Fruit fly (Drosophila melanogaster) whole organism, prepupa: Measurements from ENCODE around the gene CG17191.

Source experiments
- CG10631 ChIP-seq: fragments of 200-800 bp; sonication (Bioruptor generic); optimal IDR thresholded peaks from 2 replicates; lab custom pipeline; 2016; ENCODE audit warnings: missing biosample characterization, missing genetic modification characterization
- CG10669 ChIP-seq: fragments of 200-800 bp; sonication (Bioruptor generic); optimal IDR thresholded peaks from 3 replicates; lab custom pipeline; 2018; ENCODE audit warnings: missing biosample characterization, mild to moderate bottlenecking, missing genetic modification characterization, moderate library complexity
- CG11294 ChIP-seq: fragments of 200-800 bp; sonication (Bioruptor generic); IDR thresholded peaks from 2 replicates; pipeline ENCODE4 v1.3.6; 2022; ENCODE audit warnings: missing biosample characterization, missing genetic modification characterization
- CG11762 ChIP-seq: fragments of 200-800 bp; sonication (Bioruptor generic); optimal IDR thresholded peaks from 3 replicates; lab custom pipeline; 2016; ENCODE audit warnings: missing biosample characterization, missing genetic modification characterization; ENCODE audit not compliant: insufficient read depth
- CG11902 ChIP-seq: fragments of 200-800 bp; sonication (Bioruptor generic); optimal IDR thresholded peaks from 3 replicates; lab custom pipeline; 2016; ENCODE audit warnings: missing biosample characterization, missing genetic modification characterization
- CG15336 ChIP-seq: fragments of 200-800 bp; sonication (Bioruptor generic); IDR thresholded peaks from 2 replicates; pipeline ENCODE4 v1.3.6; 2022; ENCODE audit warnings: missing biosample characterization, missing genetic modification characterization
- CG1621 ChIP-seq: fragments of 200-800 bp; sonication (Bioruptor generic); optimal IDR thresholded peaks from 3 replicates; lab custom pipeline; 2018; ENCODE audit warnings: missing biosample characterization, mild to moderate bottlenecking, missing genetic modification characterization
- CG16779 ChIP-seq: fragments of 200-800 bp; sonication (Bioruptor generic); optimal IDR thresholded peaks from 3 replicates; lab custom pipeline; 2017; ENCODE audit warnings: missing biosample characterization, mild to moderate bottlenecking, missing genetic modification characterization
- CG31627 ChIP-seq: fragments of 200-800 bp; sonication (Bioruptor generic); optimal IDR thresholded peaks from 3 replicates; lab custom pipeline; 2016; ENCODE audit warnings: missing biosample characterization, missing genetic modification characterization
- CG32006 ChIP-seq: fragments of 200-800 bp; sonication (Bioruptor generic); optimal IDR thresholded peaks from 3 replicates; lab custom pipeline; 2017; ENCODE audit warnings: missing biosample characterization, mild to moderate bottlenecking, missing genetic modification characterization
- CG34406 ChIP-seq: fragments of 200-800 bp; sonication (Bioruptor generic); optimal IDR thresholded peaks from 3 replicates; lab custom pipeline; 2016; ENCODE audit warnings: missing biosample characterization, missing genetic modification characterization
- CG3919 ChIP-seq: fragments of 200-800 bp; sonication (Bioruptor generic); optimal IDR thresholded peaks from 3 replicates; lab custom pipeline; 2016; ENCODE audit warnings: missing biosample characterization, missing genetic modification characterization
- CG6163 ChIP-seq: fragments of 200-800 bp; sonication (Bioruptor generic); IDR thresholded peaks from 3 replicates; pipeline ENCODE4 v1.3.6; 2022; ENCODE audit warnings: missing biosample characterization, missing genetic modification characterization
- CG6276 ChIP-seq: fragments of 200-800 bp; sonication (Bioruptor generic); optimal IDR thresholded peaks from 2 replicates; lab custom pipeline; 2017; ENCODE audit warnings: missing biosample characterization, mild to moderate bottlenecking, missing genetic modification characterization
- CG6792 ChIP-seq: fragments of 200-800 bp; sonication (Bioruptor generic); optimal IDR thresholded peaks from 3 replicates; lab custom pipeline; 2016; ENCODE audit warnings: missing biosample characterization, missing genetic modification characterization
- CG6808 ChIP-seq: fragments of 200-800 bp; sonication (Bioruptor generic); optimal IDR thresholded peaks from 3 replicates; lab custom pipeline; 2017; ENCODE audit warnings: missing biosample characterization, missing genetic modification characterization, mild to moderate bottlenecking, moderate library complexity, missing genetic modification reagents
- CG6854 ChIP-seq: fragments of 200-800 bp; sonication (Bioruptor generic); optimal IDR thresholded peaks from 2 replicates; lab custom pipeline; 2017; ENCODE audit warnings: missing biosample characterization, mild to moderate bottlenecking, missing genetic modification characterization
- CG8119 ChIP-seq: fragments of 200-800 bp; sonication (Bioruptor generic); IDR thresholded peaks from 3 replicates; pipeline ENCODE4 v1.3.6; 2022; ENCODE audit warnings: missing biosample characterization, missing genetic modification characterization
- CG8319 ChIP-seq: fragments of 200-800 bp; sonication (Bioruptor generic); optimal IDR thresholded peaks from 3 replicates; lab custom pipeline; 2016; ENCODE audit warnings: missing biosample characterization, missing genetic modification characterization
- CG8632 ChIP-seq: fragments of 200-800 bp; sonication (Bioruptor generic); optimal IDR thresholded peaks from 3 replicates; lab custom pipeline; 2016; ENCODE audit warnings: missing biosample characterization, missing genetic modification characterization
- CG9139 ChIP-seq: fragments of 200-800 bp; sonication (Bioruptor generic); optimal IDR thresholded peaks from 3 replicates; lab custom pipeline; 2017; ENCODE audit warnings: missing biosample characterization, mild to moderate bottlenecking, missing genetic modification characterization
- Eip75B ChIP-seq: fragments of 200-800 bp; sonication (Bioruptor generic); optimal IDR thresholded peaks from 3 replicates; lab custom pipeline; 2016; ENCODE audit warnings: missing biosample characterization, missing genetic modification characterization
- Eip78C ChIP-seq: fragments of 200-800 bp; sonication (Bioruptor generic); peaks from one replicate; lab custom pipeline; 2016; ENCODE audit warnings: missing biosample characterization, missing genetic modification characterization
- Ets21C ChIP-seq: fragments of 200-800 bp; sonication (Bioruptor generic); optimal IDR thresholded peaks from 3 replicates; lab custom pipeline; 2016; ENCODE audit warnings: missing biosample characterization, missing genetic modification characterization
- Ets96B ChIP-seq: fragments of 200-800 bp; optimal IDR thresholded peaks from 2 replicates; lab custom pipeline; 2019; ENCODE audit warnings: missing biosample characterization, mild to moderate bottlenecking, missing genetic modification characterization, moderate library complexity
- Hr39 ChIP-seq: fragments of 200-800 bp; sonication (Bioruptor generic); optimal IDR thresholded peaks from 2 replicates; lab custom pipeline; 2016; ENCODE audit warnings: missing biosample characterization, missing genetic modification characterization
- Hr4 ChIP-seq: fragments of 200-800 bp; sonication (Bioruptor generic); optimal IDR thresholded peaks from 3 replicates; lab custom pipeline; 2016; ENCODE audit warnings: missing biosample characterization, missing genetic modification characterization
- Lpt ChIP-seq: fragments of 200-800 bp; sonication (Bioruptor generic); optimal IDR thresholded peaks from 3 replicates; lab custom pipeline; 2016; ENCODE audit warnings: missing biosample characterization, missing genetic modification characterization
- OdsH ChIP-seq: fragments of 200-800 bp; sonication (Bioruptor generic); optimal IDR thresholded peaks from 3 replicates; lab custom pipeline; 2016; ENCODE audit warnings: missing biosample characterization, missing genetic modification characterization
- Smox ChIP-seq: fragments of 200-800 bp; sonication (Bioruptor generic); optimal IDR thresholded peaks from 3 replicates; lab custom pipeline; 2016; ENCODE audit warnings: missing biosample characterization, missing genetic modification characterization
- Sox102F ChIP-seq: fragments of 200-800 bp; sonication (Bioruptor generic); optimal IDR thresholded peaks from 2 replicates; lab custom pipeline; 2016; ENCODE audit warnings: missing biosample characterization, mild to moderate bottlenecking, missing genetic modification characterization
- Sox15 ChIP-seq: fragments of 200-800 bp; sonication (Bioruptor generic); optimal IDR thresholded peaks from 3 replicates; lab custom pipeline; 2016; ENCODE audit warnings: missing biosample characterization, missing genetic modification characterization
- achi ChIP-seq: fragments of 200-800 bp; sonication (Bioruptor generic); optimal IDR thresholded peaks from 3 replicates; lab custom pipeline; 2016; ENCODE audit warnings: missing biosample characterization, missing genetic modification characterization
- acj6 ChIP-seq: fragments of 200-800 bp; sonication (Bioruptor generic); optimal IDR thresholded peaks from 3 replicates; lab custom pipeline; 2016; ENCODE audit warnings: missing biosample characterization, missing genetic modification characterization
- cyc ChIP-seq: fragments of 200-800 bp; sonication (Bioruptor generic); optimal IDR thresholded peaks from 3 replicates; lab custom pipeline; 2016; ENCODE audit warnings: missing biosample characterization, missing genetic modification characterization
- dac ChIP-seq: fragments of 200-800 bp; sonication (Bioruptor generic); optimal IDR thresholded peaks from 2 replicates; lab custom pipeline; 2017; ENCODE audit warnings: missing biosample characterization, mild to moderate bottlenecking, missing genetic modification characterization
- dsx ChIP-seq: fragments of 200-800 bp; optimal IDR thresholded peaks from 3 replicates; lab custom pipeline; 2019; ENCODE audit warnings: missing biosample characterization, mild to moderate bottlenecking, missing genetic modification characterization, moderate library complexity; ENCODE audit not compliant: poor library complexity, severe bottlenecking
- eg ChIP-seq: fragments of 200-800 bp; sonication (Bioruptor generic); IDR thresholded peaks from 3 replicates; pipeline ENCODE4 v1.3.6; 2022; ENCODE audit warnings: missing biosample characterization, missing genetic modification characterization
- esn ChIP-seq: fragments of 200-800 bp; sonication (Bioruptor generic); optimal IDR thresholded peaks from 2 replicates; lab custom pipeline; 2016; ENCODE audit warnings: missing biosample characterization, mild to moderate bottlenecking, missing genetic modification characterization, moderate library complexity
- fd59A ChIP-seq: fragments of 200-800 bp; sonication (Bioruptor generic); optimal IDR thresholded peaks from 2 replicates; lab custom pipeline; 2017; ENCODE audit warnings: missing biosample characterization, mild to moderate bottlenecking, missing genetic modification characterization, missing genetic modification reagents
- fd85E ChIP-seq: fragments of 200-800 bp; sonication (Bioruptor generic); optimal IDR thresholded peaks from 3 replicates; lab custom pipeline; 2016; ENCODE audit warnings: missing biosample characterization, missing genetic modification characterization
- fkh ChIP-seq: fragments of 200-800 bp; sonication (Bioruptor generic); optimal IDR thresholded peaks from 3 replicates; lab custom pipeline; 2017; ENCODE audit warnings: missing biosample characterization, mild to moderate bottlenecking, missing genetic modification characterization, moderate library complexity
- net ChIP-seq: fragments of 200-800 bp; sonication (Bioruptor generic); optimal IDR thresholded peaks from 3 replicates; lab custom pipeline; 2016; ENCODE audit warnings: missing biosample characterization, missing genetic modification characterization
- salr ChIP-seq, 2 experiments: fragments of 200-800 bp; sonication (Bioruptor generic); optimal IDR thresholded peaks; 3 replicates each; lab custom pipeline; 2016 to 2018; ENCODE audit warnings: missing biosample characterization in 2 of 2, missing genetic modification characterization in 2 of 2, mild to moderate bottlenecking in 1 of 2
- spab ChIP-seq: fragments of 200-800 bp; sonication (Bioruptor generic); optimal IDR thresholded peaks from 2 replicates; lab custom pipeline; 2017; ENCODE audit warnings: missing biosample characterization, mild to moderate bottlenecking, missing genetic modification characterization, missing genetic modification reagents
- ss ChIP-seq, 2 experiments: fragments of 200-800 bp; sonication (Bioruptor generic); optimal IDR thresholded peaks; 2 replicates in 1 of 2; 3 replicates in 1 of 2; lab custom pipeline; 2017 to 2018; ENCODE audit warnings: mild to moderate bottlenecking in 2 of 2, missing biosample characterization in 2 of 2, missing genetic modification characterization in 2 of 2, moderate library complexity in 1 of 2
- svp ChIP-seq: fragments of 200-800 bp; sonication (Bioruptor generic); peaks from one replicate; lab custom pipeline; 2016; ENCODE audit warnings: missing biosample characterization, missing genetic modification characterization
- topi ChIP-seq: fragments of 200-800 bp; sonication (Bioruptor generic); optimal IDR thresholded peaks from 3 replicates; lab custom pipeline; 2016; ENCODE audit warnings: missing biosample characterization, missing genetic modification characterization
- vri ChIP-seq: fragments of 200-800 bp; sonication (Bioruptor generic); optimal IDR thresholded peaks from 3 replicates; lab custom pipeline; 2016; ENCODE audit warnings: missing biosample characterization, mild to moderate bottlenecking, missing genetic modification characterization

The CG17191 gene

DNA sequence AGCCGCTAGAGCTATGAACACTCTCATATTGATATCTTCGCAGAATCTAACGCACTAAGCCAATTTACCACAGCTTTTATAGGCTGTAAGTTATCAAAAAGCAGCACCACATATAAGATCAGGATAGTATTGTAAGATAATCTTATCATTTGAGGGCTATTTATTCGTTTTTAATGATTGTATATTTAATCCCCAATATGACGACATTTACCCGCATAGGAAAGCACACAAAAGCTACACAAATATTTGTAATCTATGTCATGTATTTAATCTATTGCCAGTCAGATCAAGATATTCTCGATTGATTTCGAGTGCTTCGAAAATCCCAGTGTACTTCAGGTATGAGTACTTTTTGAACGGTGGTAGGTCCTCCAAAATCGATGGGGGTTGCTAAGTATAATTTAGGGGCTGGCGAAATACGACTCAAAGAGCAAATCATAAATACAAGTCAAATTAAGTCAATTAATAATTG is at the start of gene CG17191:
CG17191 (minus strand) TSS at position 51 of the 472 bp plus-strand sequence.
- no peak for TF ChIP-seq CG8632
- no peak for TF ChIP-seq CG11762 (GFP tag; lab: Kevin White, UChicago)
- no peak for TF ChIP-seq CG3919 (GFP tag; lab: Kevin White, UChicago)
- no peak for TF ChIP-seq CG9139 (GFP tag; lab: Kevin White, UChicago)
- no peak for TF ChIP-seq fd85E (GFP tag; lab: Kevin White, UChicago)
- no peak for TF ChIP-seq CG6276 (GFP tag; lab: Kevin White, UChicago)

- TF ChIP-seq acj6 (GFP tag; lab: Kevin White, UChicago) (no peak), fkh (GFP tag; lab: Kevin White, UChicago) (peak; percentile 73), OdsH (GFP tag; lab: Kevin White, UChicago) (no peak), CG10631 (GFP tag; lab: Kevin White, UChicago) (no peak), salr (GFP tag; optimal IDR thresholded peaks at IDR 0.05; lab: Kevin White, UChicago) (no peak), Eip75B (GFP tag; lab: Kevin White, UChicago) (no peak), Ets96B (tag; lab: Kevin White, UChicago) (peak; percentile 56), CG11762 (GFP tag; lab: Kevin White, UChicago) (no peak), CG6163 (peak; percentile 76), Sox15 (GFP tag; lab: Kevin White, UChicago) (no peak), CG15336 (GFP tag; lab: Robert Waterston, UW) (no peak; the same call in 1 of the 2 replicates), CG11902 (GFP tag; lab: Kevin White, UChicago) (no peak), CG8319 (GFP tag; lab: Kevin White, UChicago) (no peak), vri (no peak), Sox102F (GFP tag; lab: Kevin White, UChicago) (no peak), esn (no peak), topi (GFP tag; lab: Kevin White, UChicago) (no peak), cyc (GFP tag; lab: Kevin White, UChicago) (no peak), dac (GFP tag; lab: Kevin White, UChicago) (no peak), svp (GFP tag; lab: Kevin White, UChicago) (no peak), dsx (GFP tag; lab: Kevin White, UChicago) (peak; percentile 57), Hr39 (GFP tag; lab: Kevin White, UChicago) (no peak), Lpt (GFP tag; lab: Kevin White, UChicago) (no peak), spab (GFP tag; lab: Kevin White, UChicago) (peak; percentile 56), Eip78C (peak; percentile 61), Ets21C (GFP tag; lab: Kevin White, UChicago) (no peak), Smox (GFP tag; lab: Kevin White, UChicago) (no peak), CG9139 (GFP tag; lab: Kevin White, UChicago) (peak; percentile 13), CG8119 (GFP tag; lab: Robert Waterston, UW) (0 out of 3 replicates have a peak, but pooled peaks have one; percentile 23), CG34406 (GFP tag; lab: Kevin White, UChicago) (no peak), CG10669 (GFP tag; lab: Kevin White, UChicago) (no peak), CG6808 (peak; percentile 63), CG6792 (GFP tag; lab: Kevin White, UChicago) (no peak), Hr4 (GFP tag; lab: Kevin White, UChicago) (peak; percentile 3), net (GFP tag; lab: Kevin White, UChicago) (no peak), CG16779 (tag; lab: Kevin White, UChicago) (peak; percentile 26), CG11294 (GFP tag; lab: Robert Waterston, UW) (no peak), CG1621 (peak; percentile 38), ss (GFP tag; optimal IDR thresholded peaks at IDR 0.05; lab: Kevin White, UChicago) (peak; percentile 36 to 44), fd59A (GFP tag; lab: Kevin White, UChicago) (no peak), CG31627 (no peak), eg (GFP tag; lab: Robert Waterston, UW) (peak; percentile 59; the same call in 2 of the 3 replicates), CG6854 (GFP tag; lab: Kevin White, UChicago) (no peak), achi (GFP tag; lab: Kevin White, UChicago) (no peak), CG8632 (no peak), CG6276 (GFP tag; lab: Kevin White, UChicago) (peak; percentile 37), CG32006 (GFP tag; lab: Kevin White, UChicago) (no peak)
Observed at dm6 chr3R:27069201-27069600, 49.6 kb upstream of the CG17191 start.
